Worm (Caenorhabditis elegans): ENCODE data around the gene Y53G8B.2.

The Y53G8B.2 gene

DNA sequence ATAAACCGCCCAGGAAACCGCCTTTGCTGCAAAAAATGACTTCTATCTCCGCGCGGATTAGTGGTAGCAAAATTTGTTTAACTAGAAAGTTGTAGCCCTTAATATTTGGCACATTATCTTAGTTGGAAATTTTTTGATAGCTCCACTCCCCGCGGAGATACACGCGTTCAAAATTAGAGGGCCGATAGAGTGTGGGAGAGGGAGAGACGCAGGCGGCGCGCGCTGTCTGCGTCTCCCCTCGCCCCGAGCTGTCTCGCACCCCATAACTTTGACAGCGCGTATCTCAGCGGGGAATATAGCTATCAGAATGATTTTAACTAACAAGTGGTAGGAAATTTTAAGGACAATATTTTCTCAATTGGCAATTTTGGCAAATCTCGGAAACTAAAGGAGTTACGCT, 40.7 kb downstream of the Y53G8B.2 start:
- TF ChIP-seq set-16 (GFP tag; IDR thresholded peaks at IDR 0.05) (peak; percentile 21; the same call in 1 of the 2 replicates), aha-1 (tag) (peak; percentile 83), tag-97 (GFP tag; IDR thresholded peaks at IDR 0.05) (no peak)

ce11 chrIII:3061289-3061688, 42.5 kb downstream of the Y53G8B.2 start:
- TF ChIP-seq Y75B8A.6 (GFP tag; IDR thresholded peaks at IDR 0.05) (no peak), F37D6.2 (tag; optimal IDR thresholded peaks at IDR 0.05) (no peak), mxl-3 (GFP tag; optimal IDR thresholded peaks at IDR 0.05) (no peak), saeg-2 (GFP tag; IDR thresholded peaks at IDR 0.05) (no peak), dmd-9 (GFP tag; IDR thresholded peaks at IDR 0.05) (no peak), ces-1 (GFP tag; optimal IDR thresholded peaks at IDR 0.05) (no peak), lin-29 (GFP tag; IDR thresholded peaks at IDR 0.05) (no peak), mxl-2 (GFP tag; conservative IDR thresholded peaks at IDR 0.05) (no peak), Y5F2A.4 (GFP tag; optimal IDR thresholded peaks at IDR 0.05) (no peak), egl-27 (tag; optimal IDR thresholded peaks at IDR 0.05) (no peak), lin-39 (tag; optimal IDR thresholded peaks at IDR 0.05) (no peak), ztf-7 (tag; optimal IDR thresholded peaks at IDR 0.05) (no peak), aly-2 (tag; optimal IDR thresholded peaks at IDR 0.05) (no peak), zip-11 (GFP tag; IDR thresholded peaks at IDR 0.05) (no peak), ZK337.2 (GFP tag; IDR thresholded peaks at IDR 0.05) (no peak), lsy-2 (tag; optimal IDR thresholded peaks at IDR 0.05) (no peak), lin-15B (tag; optimal IDR thresholded peaks at IDR 0.05) (no peak)

- TF ChIP-seq unc-130 (GFP tag; optimal IDR thresholded peaks at IDR 0.05) = no peak
These were observed 43.5 kb downstream of the Y53G8B.2 start, which contains the start of gene fipr-29 for ce11 chrIII:3060262-3060661. Gene fipr-29, minus strand, starts transcription at chrIII:3060362.

DNA sequence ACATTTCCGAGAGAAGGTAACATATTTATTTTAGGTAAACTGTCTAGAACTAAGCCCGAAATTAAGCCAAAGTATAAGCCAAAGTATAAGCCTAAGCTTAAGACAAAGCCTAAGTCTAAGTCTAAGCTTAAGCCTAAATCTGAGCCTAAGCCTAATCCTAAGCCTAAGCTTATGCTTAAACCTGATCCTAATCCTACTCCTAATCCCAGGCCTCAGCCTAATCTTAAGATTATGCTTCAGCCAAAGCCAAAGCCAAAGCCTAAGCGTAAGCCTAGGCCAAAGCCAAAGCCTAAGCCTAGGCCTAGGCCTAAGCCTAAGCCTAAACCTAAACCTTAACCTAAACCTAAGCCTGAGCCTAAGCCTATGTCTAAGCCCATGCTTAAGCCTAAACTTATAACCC, 47.9 kb downstream of the Y53G8B.2 start:
- no peak for TF ChIP-seq aha-1 (tag)
- no peak for TF ChIP-seq ztf-7 (tag; optimal IDR thresholded peaks at IDR 0.05)
- TF ChIP-seq tra-1 (GFP tag; IDR thresholded peaks at IDR 0.05) = no peak
- no peak for TF ChIP-seq snpc-4 (tag; optimal IDR thresholded peaks at IDR 0.05)
- no peak for TF ChIP-seq ztf-11 (tag; optimal IDR thresholded peaks at IDR 0.05)
- TF ChIP-seq F10B5.3 (tag; optimal IDR thresholded peaks at IDR 0.05) = no peak
- TF ChIP-seq snpc-1.2 (GFP tag; IDR thresholded peaks at IDR 0.05) = 0 out of 2 replicates have a peak, but pooled peaks have one; percentile 44
- 0 out of 2 replicates have a peak, but pooled peaks have one; percentile 15 for TF ChIP-seq ceh-44 (GFP tag; IDR thresholded peaks at IDR 0.05)
- no peak for TF ChIP-seq ceh-62 (tag; optimal IDR thresholded peaks at IDR 0.05)
